Fruit fly (Drosophila melanogaster) S2 (cell line): Measurements from ENCODE around the gene Nup107.

ENCODE experiments used
- CG8478 ChIP-seq: fragments of >200 bp; optimal IDR thresholded peaks from 2 replicates; lab custom pipeline; 2018
- CTCF ChIP-seq, 2 experiments: fragments of >200 bp; optimal IDR thresholded peaks; 2 replicates each; lab custom pipeline; 2018

The Nup107 gene

dm6 chr2L:10750915-10751612 lies 15.2 kb upstream of the Nup107 start:
- TF ChIP-seq CG8478 (lab: Kevin White, UChicago), result no peak

- TF ChIP-seq CTCF (optimal IDR thresholded peaks at IDR 0.05; lab: Kevin White, UChicago), result no peak
- TF ChIP-seq CG8478 (lab: Kevin White, UChicago), result no peak
These were observed 14.0 kb upstream of the Nup107 start for dm6 chr2L:10749607-10750467.

dm6 chr2L:10748218-10748617 lies 12.3 kb upstream of the Nup107 start:
- no peak for TF ChIP-seq CTCF (optimal IDR thresholded peaks at IDR 0.05; lab: Kevin White, UChicago)

dm6 chr2L:10743714-10744113 lies 7.8 kb upstream of the Nup107 start, which contains the start of gene CG6729:
Gene CG6729, minus strand, starts transcription at chr2L:10743935.
- no peak for TF ChIP-seq CG8478 (lab: Kevin White, UChicago)

DNA sequence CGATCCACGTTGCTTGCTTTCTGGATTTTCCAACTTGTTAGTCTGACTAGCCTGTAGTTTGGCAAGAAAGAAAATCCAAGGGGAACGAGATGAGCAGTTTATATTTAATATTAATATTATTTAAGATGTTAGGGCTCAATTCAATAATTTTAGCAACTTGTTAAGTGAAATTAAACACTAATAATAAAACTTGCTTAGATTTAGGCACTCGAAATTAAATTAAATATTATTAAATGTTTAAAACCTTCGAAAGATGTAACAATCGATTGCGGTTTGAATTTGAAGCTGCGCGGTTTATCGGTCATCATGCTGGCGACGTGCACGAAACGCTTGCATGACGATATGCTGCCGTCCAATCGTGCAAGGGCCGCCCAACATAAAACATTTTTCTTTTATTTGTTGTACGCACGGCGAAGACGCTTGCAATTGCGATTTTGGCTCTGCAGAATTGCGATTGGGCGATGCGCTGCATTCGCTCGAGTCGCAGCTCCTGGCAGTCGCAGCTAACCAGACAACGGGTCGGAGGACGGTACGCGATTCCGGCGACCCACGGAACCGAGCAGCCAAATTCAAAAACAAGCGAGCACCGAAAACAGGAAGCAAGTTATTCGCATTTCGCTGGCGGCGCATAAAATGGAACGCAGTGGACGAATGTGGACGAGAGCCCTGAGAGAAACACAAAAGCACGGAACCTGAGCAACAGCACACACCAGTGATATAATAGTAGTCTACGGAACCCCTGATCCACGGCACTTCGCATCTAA lies 1.3 kb upstream of the Nup107 start, which contains the start of the genes Vha16-5 and CG12299:
Gene Vha16-5, minus strand, starts transcription at position 51 of the 764 bp plus-strand sequence.
Gene CG12299, plus strand, starts transcription at position 353 of the 764 bp plus-strand sequence.
- TF ChIP-seq CTCF (optimal IDR thresholded peaks at IDR 0.05; lab: Kevin White, UChicago) (no peak), CG8478 (lab: Kevin White, UChicago) (no peak)

- TF ChIP-seq CTCF (optimal IDR thresholded peaks at IDR 0.05; lab: Kevin White, UChicago) (no peak), CG8478 (lab: Kevin White, UChicago) (no peak)
These were observed 3.5 kb downstream of the Nup107 start, which contains the start of the genes EMC3 and Dpy-30L1 for dm6 chr2L:10732343-10732808. Gene EMC3, minus strand, starts transcription at chr2L:10732423. Gene Dpy-30L1, plus strand, starts transcription at chr2L:10732653.

dm6 chr2L:10729955-10730354 lies 5.9 kb downstream of the Nup107 start, which contains the start of gene CG17118:
Gene CG17118, plus strand, starts transcription at chr2L:10730255.
- no peak for TF ChIP-seq CG8478 (lab: Kevin White, UChicago)

dm6 chr2L:10728751-10729150 lies 7.1 kb downstream of the Nup107 start, which contains the start of gene CG6443:
Gene CG6443, plus strand, starts transcription at chr2L:10728978.
- TF ChIP-seq CTCF (optimal IDR thresholded peaks at IDR 0.05; lab: Kevin White, UChicago), result no peak
- TF ChIP-seq CG8478 (lab: Kevin White, UChicago), result no peak

DNA sequence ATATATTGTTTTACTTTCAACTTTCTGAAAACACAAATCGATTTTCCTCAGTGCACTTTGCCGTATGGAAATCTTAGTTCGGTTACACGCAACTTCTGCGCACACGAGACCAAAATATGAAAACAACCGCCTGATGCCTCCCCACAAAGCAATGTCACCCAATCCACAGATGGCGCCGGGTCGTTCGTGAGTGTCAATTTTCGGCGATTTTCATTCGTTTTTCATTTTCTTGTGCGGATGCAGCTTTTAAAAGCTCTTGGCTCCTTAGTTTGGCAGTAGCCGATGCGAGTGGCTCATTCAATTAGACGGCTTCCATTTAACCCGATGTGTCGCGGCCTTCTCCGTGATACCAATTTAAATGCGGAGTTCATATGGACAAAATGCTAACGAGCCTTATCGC lies 12.0 kb downstream of the Nup107 start, which contains the start of gene CG6431:
Gene CG6431, plus strand, starts transcription at position 301 of the 400 bp plus-strand sequence.
- TF ChIP-seq CG8478 (lab: Kevin White, UChicago), result no peak
- no peak for TF ChIP-seq CTCF (optimal IDR thresholded peaks at IDR 0.05; lab: Kevin White, UChicago)

- no peak for TF ChIP-seq CG8478 (lab: Kevin White, UChicago)
- TF ChIP-seq CTCF (optimal IDR thresholded peaks at IDR 0.05; lab: Kevin White, UChicago), result no peak
These were observed 14.3 kb downstream of the Nup107 start for dm6 chr2L:10721535-10721934.

DNA sequence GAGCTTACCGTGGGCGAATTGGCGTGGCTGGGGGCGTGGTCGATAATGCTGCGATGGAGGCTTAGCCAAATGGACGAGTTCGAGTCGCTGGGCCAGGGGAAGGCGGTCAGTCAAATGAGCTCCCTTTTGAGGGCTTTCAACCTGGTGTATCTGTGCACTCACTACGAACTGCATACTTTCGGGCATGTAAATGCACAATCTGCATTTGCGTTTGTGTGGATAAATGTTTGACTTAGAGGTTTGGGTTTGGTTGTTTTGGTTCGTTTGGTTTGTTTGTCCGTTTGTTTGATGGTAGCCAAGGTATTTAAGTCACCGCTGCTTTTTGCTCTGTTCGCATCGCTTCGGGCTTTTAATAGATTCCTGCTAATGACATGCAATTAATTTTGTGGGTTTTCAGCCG lies 24.6 kb downstream of the Nup107 start:
- TF ChIP-seq CG8478 (lab: Kevin White, UChicago) (no peak), CTCF (optimal IDR thresholded peaks at IDR 0.05; lab: Kevin White, UChicago) (no peak)

DNA sequence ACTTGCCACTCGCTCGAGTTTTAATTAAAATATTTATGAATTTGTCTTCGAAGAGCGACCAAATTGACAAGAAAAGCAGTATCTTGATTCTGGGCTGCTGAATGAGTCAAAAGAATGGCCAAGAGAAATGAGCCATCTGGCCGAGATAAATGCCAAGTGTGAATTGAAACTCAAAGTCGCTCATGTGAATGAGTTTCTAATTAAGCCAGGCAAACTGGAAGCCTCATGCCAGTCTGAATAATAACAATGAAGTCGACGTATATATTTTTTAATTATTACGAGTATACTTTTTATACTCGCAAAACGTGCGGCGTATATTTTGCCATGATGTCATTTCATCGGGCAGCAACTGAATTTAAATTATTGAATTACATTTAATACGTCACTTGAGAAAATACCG lies 26.5 kb downstream of the Nup107 start, which contains the start of gene Lip2:
Gene Lip2, minus strand, starts transcription at position 101 of the 400 bp plus-strand sequence.
- TF ChIP-seq CG8478 (lab: Kevin White, UChicago) (no peak), CTCF (optimal IDR thresholded peaks at IDR 0.05; lab: Kevin White, UChicago) (no peak)

DNA sequence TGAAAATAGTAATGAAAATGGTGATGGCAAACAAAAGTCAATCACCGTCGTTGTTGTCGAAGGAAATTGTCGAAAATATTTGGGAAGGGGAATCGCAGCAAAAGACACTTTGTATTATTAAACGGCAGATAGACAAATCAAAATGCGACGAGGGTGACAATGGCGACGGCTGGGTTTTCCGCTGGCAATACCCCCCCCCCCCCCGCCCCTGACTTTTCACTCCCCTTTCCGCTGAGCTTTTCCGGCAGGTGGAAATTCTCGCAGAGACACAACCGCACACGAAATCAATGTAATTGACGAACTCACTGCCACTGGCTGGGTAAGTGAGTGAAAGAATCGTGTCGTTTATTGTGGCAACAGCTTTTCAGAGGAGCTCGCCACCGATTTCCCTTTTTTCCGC lies 27.8 kb downstream of the Nup107 start:
- TF ChIP-seq CTCF (optimal IDR thresholded peaks at IDR 0.05; lab: Kevin White, UChicago) (no peak), CG8478 (lab: Kevin White, UChicago) (no peak)

dm6 chr2L:10706267-10706666 lies 29.6 kb downstream of the Nup107 start:
- TF ChIP-seq CG8478 (lab: Kevin White, UChicago), result no peak
- no peak for TF ChIP-seq CTCF (optimal IDR thresholded peaks at IDR 0.05; lab: Kevin White, UChicago)
